Worm (Caenorhabditis elegans) whole organism, midembryonic: ENCODE results near the gene nhr-25.

ENCODE experiments used
- klf-2 ChIP-seq: fragments of 200-800 bp; sonication (Bioruptor generic); conservative IDR thresholded peaks from 2 replicates; pipeline ENCODE4 v1.3.6; 2022; ENCODE audit warnings: missing genetic modification reagents, missing genetic modification characterization, missing compliant biosample characterization
- med-1 ChIP-seq: sonication (generic microtip); optimal IDR thresholded peaks from 2 replicates; lab custom pipeline; 2017; ENCODE audit warnings: missing genetic modification characterization, mild to moderate bottlenecking, missing compliant biosample characterization, antibody characterized with exemption, missing genetic modification reagents; ENCODE audit not compliant: insufficient read depth

- TF ChIP-seq klf-2 (no peak), med-1 (GFP tag; lab: Kevin White, UChicago) (no peak)
Measured at ce11 chrX:12981393-12981792, 26.9 kb upstream of the nhr-25 start, which contains the start of gene scav-4.
